Fruit fly (Drosophila melanogaster) whole organism, wandering third instar larva: ENCODE results near the gene CG9240.

ENCODE experiments used
- Abd-B ChIP-seq: fragments of >200 bp; optimal IDR thresholded peaks from 2 replicates; lab custom pipeline; 2017; ENCODE audit warnings: missing biosample characterization, missing genetic modification characterization
- CG32264 ChIP-seq: fragments of 200-800 bp; sonication (Bioruptor generic); optimal IDR thresholded peaks from 2 replicates; lab custom pipeline; 2016; ENCODE audit warnings: missing biosample characterization, missing genetic modification characterization
- CG9705 ChIP-seq: fragments of 200-800 bp; sonication (Bioruptor generic); optimal IDR thresholded peaks from 2 replicates; lab custom pipeline; 2018; ENCODE audit warnings: missing biosample characterization, mild to moderate bottlenecking, missing genetic modification characterization
- CrebA ChIP-seq: fragments of 200-800 bp; sonication (Bioruptor generic); optimal IDR thresholded peaks from 2 replicates; lab custom pipeline; 2016; ENCODE audit warnings: missing biosample characterization, mild to moderate bottlenecking, missing genetic modification characterization, borderline replicate concordance
- Dfd ChIP-seq: fragments of >200 bp; optimal IDR thresholded peaks from 2 replicates; lab custom pipeline; 2017; ENCODE audit warnings: missing biosample characterization, missing genetic modification characterization
- Dif ChIP-seq: fragments of 200-275, 200-300 bp; sonication (Bioruptor generic); optimal IDR thresholded peaks from 2 replicates; lab custom pipeline; 2018; ENCODE audit warnings: missing biosample characterization, missing genetic modification characterization; ENCODE audit not compliant: partially characterized antibody
- GATAd ChIP-seq: sonication (Bioruptor generic); optimal IDR thresholded peaks from 2 replicates; lab custom pipeline; 2016; ENCODE audit warnings: missing biosample characterization, missing genetic modification characterization
- HLH106 ChIP-seq: fragments of 200-800 bp; optimal IDR thresholded peaks from 3 replicates; lab custom pipeline; 2019; ENCODE audit warnings: missing biosample characterization, mild to moderate bottlenecking, missing genetic modification characterization, moderate library complexity
- Hnf4 ChIP-seq: fragments of 200-800 bp; sonication (Bioruptor generic); optimal IDR thresholded peaks from 2 replicates; lab custom pipeline; 2016; ENCODE audit warnings: missing biosample characterization, mild to moderate bottlenecking, missing genetic modification characterization
- Hr78 ChIP-seq: fragments of >200 bp; optimal IDR thresholded peaks from 2 replicates; lab custom pipeline; 2017; ENCODE audit warnings: missing biosample characterization, missing genetic modification characterization
- Hr83 ChIP-seq: fragments of 200-300 bp; sonication (Bioruptor generic); optimal IDR thresholded peaks from 2 replicates; lab custom pipeline; 2016; ENCODE audit warnings: missing biosample characterization, mild to moderate bottlenecking, missing genetic modification characterization, moderate library complexity; ENCODE audit not compliant: poor library complexity, severe bottlenecking
- Jra ChIP-seq: sonication (Bioruptor generic); optimal IDR thresholded peaks from 2 replicates; lab custom pipeline; 2016; ENCODE audit warnings: missing biosample characterization, missing genetic modification characterization
- Mio ChIP-seq: sonication (Bioruptor generic); optimal IDR thresholded peaks from 2 replicates; lab custom pipeline; 2016; ENCODE audit warnings: missing biosample characterization, missing genetic modification characterization
- Myc ChIP-seq: fragments of >200 bp; optimal IDR thresholded peaks from 2 replicates; lab custom pipeline; 2017
- N ChIP-seq: fragments of >200 bp; optimal IDR thresholded peaks from 2 replicates; lab custom pipeline; 2018; ENCODE audit warnings: missing biosample characterization, missing external identifiers, missing genetic modification characterization
- OdsH ChIP-seq: fragments of 200-800 bp; sonication (Bioruptor generic); optimal IDR thresholded peaks from 2 replicates; lab custom pipeline; 2016; ENCODE audit warnings: missing biosample characterization, mild to moderate bottlenecking, missing genetic modification characterization
- Rel ChIP-seq, 2 experiments: fragments of 200-800 bp; sonication (Bioruptor generic) in 1 of 2; optimal IDR thresholded peaks; 2 replicates in 1 of 2; 3 replicates in 1 of 2; lab custom pipeline; 2016 to 2019; ENCODE audit warnings: mild to moderate bottlenecking in 2 of 2, missing biosample characterization in 2 of 2, missing genetic modification characterization in 2 of 2, moderate library complexity in 1 of 2
- Sp1 ChIP-seq: fragments of 200-800 bp; sonication (Bioruptor generic); optimal IDR thresholded peaks from 3 replicates; lab custom pipeline; 2019; ENCODE audit warnings: missing biosample characterization, mild to moderate bottlenecking, missing genetic modification characterization, moderate library complexity
- Vsx2 ChIP-seq: fragments of 200-300, 225-300 bp; sonication (Bioruptor generic); optimal IDR thresholded peaks from 2 replicates; lab custom pipeline; 2018; ENCODE audit warnings: missing biosample characterization, missing genetic modification characterization; ENCODE audit not compliant: partially characterized antibody
- br ChIP-seq: fragments of 200-800 bp; sonication (Bioruptor generic); optimal IDR thresholded peaks from 2 replicates; lab custom pipeline; 2016; ENCODE audit warnings: missing biosample characterization, missing genetic modification characterization
- brk ChIP-seq: fragments of 200-800 bp; sonication (Bioruptor generic); optimal IDR thresholded peaks from 2 replicates; lab custom pipeline; 2016; ENCODE audit warnings: missing biosample characterization, mild to moderate bottlenecking, missing genetic modification characterization
- dl ChIP-seq, 2 experiments: fragments of 175-275, 200-275 bp in 1 of 2; fragments of 200-275 bp in 1 of 2; sonication (Bioruptor generic); optimal IDR thresholded peaks; lab custom pipeline; 2018; ENCODE audit warnings: mild to moderate bottlenecking in 2 of 2, missing biosample characterization in 2 of 2, missing genetic modification characterization in 2 of 2, moderate library complexity in 2 of 2; ENCODE audit not compliant: partially characterized antibody in 2 of 2, insufficient read depth in 1 of 2
- dmrt93B ChIP-seq: fragments of 200-800 bp; sonication (Bioruptor generic); optimal IDR thresholded peaks from 2 replicates; lab custom pipeline; 2018; ENCODE audit warnings: missing biosample characterization, mild to moderate bottlenecking, missing genetic modification characterization
- dsf ChIP-seq: sonication (Bioruptor generic); optimal IDR thresholded peaks from 2 replicates; lab custom pipeline; 2016; ENCODE audit warnings: missing biosample characterization, missing genetic modification characterization, borderline replicate concordance
- ey ChIP-seq: fragments of 200-800 bp; sonication (Bioruptor generic); optimal IDR thresholded peaks from 2 replicates; lab custom pipeline; 2016; ENCODE audit warnings: missing biosample characterization, missing genetic modification characterization
- foxo ChIP-seq, 2 experiments: fragments of 200-800 bp; sonication (Bioruptor generic); optimal IDR thresholded peaks; 2 replicates in 1 of 2; 3 replicates in 1 of 2; lab custom pipeline; 2016 to 2017; ENCODE audit warnings: missing biosample characterization in 2 of 2, missing genetic modification characterization in 2 of 2
- fru ChIP-seq: fragments of 200-800 bp; sonication (Bioruptor generic); optimal IDR thresholded peaks from 3 replicates; lab custom pipeline; 2016; ENCODE audit warnings: missing biosample characterization, mild to moderate bottlenecking, missing genetic modification characterization
- h ChIP-seq: fragments of 200-800 bp; sonication (Bioruptor generic); optimal IDR thresholded peaks from 3 replicates; lab custom pipeline; 2016; ENCODE audit warnings: missing biosample characterization, mild to moderate bottlenecking, missing genetic modification characterization
- jim ChIP-seq: fragments of 175-275, 200-325 bp; sonication (Bioruptor generic); optimal IDR thresholded peaks from 2 replicates; lab custom pipeline; 2016; ENCODE audit warnings: missing biosample characterization, mild to moderate bottlenecking, missing genetic modification characterization
- lola ChIP-seq: fragments of >200 bp; optimal IDR thresholded peaks from 2 replicates; lab custom pipeline; 2017; ENCODE audit warnings: missing biosample characterization, missing genetic modification characterization
- pan ChIP-seq: fragments of >200 bp; optimal IDR thresholded peaks from 2 replicates; lab custom pipeline; 2017
- psq ChIP-seq: fragments of 200-800 bp; sonication (Bioruptor generic); optimal IDR thresholded peaks from 3 replicates; lab custom pipeline; 2017; ENCODE audit warnings: missing biosample characterization, mild to moderate bottlenecking, missing genetic modification characterization, moderate library complexity
- rgr ChIP-seq: fragments of 200-800 bp; sonication (Bioruptor generic); optimal IDR thresholded peaks from 3 replicates; lab custom pipeline; 2016; ENCODE audit warnings: missing biosample characterization, mild to moderate bottlenecking, missing genetic modification characterization
- sage ChIP-seq: fragments of 200-800 bp; sonication (Bioruptor generic); optimal IDR thresholded peaks from 2 replicates; lab custom pipeline; 2016; ENCODE audit warnings: missing biosample characterization, mild to moderate bottlenecking, missing genetic modification characterization
- sv ChIP-seq: fragments of 200-800 bp; sonication (Bioruptor generic); optimal IDR thresholded peaks from 3 replicates; lab custom pipeline; 2016; ENCODE audit warnings: missing biosample characterization, missing genetic modification characterization
- tai ChIP-seq: sonication (Bioruptor generic); optimal IDR thresholded peaks from 2 replicates; lab custom pipeline; 2016; ENCODE audit warnings: missing biosample characterization, missing genetic modification characterization
- usp ChIP-seq: fragments of >200 bp; optimal IDR thresholded peaks from 2 replicates; lab custom pipeline; 2017; ENCODE audit warnings: missing biosample characterization, missing genetic modification characterization
- woc ChIP-seq: sonication (Bioruptor generic); optimal IDR thresholded peaks from 2 replicates; lab custom pipeline; 2016; ENCODE audit warnings: missing biosample characterization, mild to moderate bottlenecking, missing genetic modification characterization

The CG9240 gene

dm6 chrX:15671026-15671563 lies 30.0 kb downstream of the CG9240 start, which contains the start of gene CG15646:
Gene CG15646 (minus strand): TSS chrX:15671029.
- TF ChIP-seq dsf (GFP tag; lab: Kevin White, UChicago) (no peak), Jra (GFP tag; lab: Kevin White, UChicago) (no peak), lola (no peak), HLH106 (peak; percentile 91), h (peak; percentile 75), Hnf4 (GFP tag; lab: Kevin White, UChicago) (peak; percentile 34), ey (GFP tag; lab: Kevin White, UChicago) (peak; percentile 28), Sp1 (GFP tag; lab: Kevin White, UChicago) (peak; percentile 88), Dfd (GFP tag; lab: Kevin White, UChicago) (no peak), tai (GFP tag; lab: Kevin White, UChicago) (peak; percentile 41), N (GFP tag; lab: Kevin White, UChicago) (no peak), woc (GFP tag; lab: Kevin White, UChicago) (peak; percentile 30), fru (GFP tag; lab: Kevin White, UChicago) (peak; percentile 77), jim (GFP tag; lab: Kevin White, UChicago) (no peak), psq (GFP tag; lab: Kevin White, UChicago) (peak; percentile 66), Abd-B (GFP tag; lab: Kevin White, UChicago) (no peak), brk (GFP tag; lab: Kevin White, UChicago) (peak; percentile 45), usp (GFP tag; lab: Kevin White, UChicago) (no peak), Rel (GFP tag; optimal IDR thresholded peaks at IDR 0.05; lab: Kevin White, UChicago) (peak; percentile 2), Rel (tag; optimal IDR thresholded peaks at IDR 0.05; lab: Kevin White, UChicago) (no peak), CrebA (no peak), dl (GFP tag; optimal IDR thresholded peaks at IDR 0.05; lab: Kevin White, UChicago; ENCODE audit: insufficient read depth in 1 of 2, partially characterized antibody in 2 of 2) (no peak), br (peak; percentile 9), pan (no peak), Hr78 (GFP tag; lab: Kevin White, UChicago) (no peak), OdsH (GFP tag; lab: Kevin White, UChicago) (peak; percentile 79), sv (GFP tag; lab: Kevin White, UChicago) (peak; percentile 28), Dif (no peak), sage (GFP tag; lab: Kevin White, UChicago) (peak; percentile 1), dmrt93B (peak; percentile 64), foxo (GFP tag; optimal IDR thresholded peaks at IDR 0.05; lab: Kevin White, UChicago) (peak in 1 of 2 experiments; percentile 87), Hr83 (no peak), CG32264 (GFP tag; lab: Kevin White, UChicago) (no peak), Mio (GFP tag; lab: Kevin White, UChicago) (no peak), GATAd (GFP tag; lab: Kevin White, UChicago) (no peak), Vsx2 (GFP tag; lab: Kevin White, UChicago) (no peak), rgr (GFP tag; lab: Kevin White, UChicago) (peak; percentile 78), CG9705 (GFP tag; lab: Kevin White, UChicago) (peak; percentile 58), Myc (lab: Kevin White, UChicago) (no peak)

dm6 chrX:15662285-15662684 lies 38.8 kb downstream of the CG9240 start, which contains the start of gene CG8119:
Gene CG8119 (plus strand): TSS chrX:15662585.
- TF ChIP-seq Jra (GFP tag; lab: Kevin White, UChicago) = no peak
- TF ChIP-seq psq (GFP tag; lab: Kevin White, UChicago) = no peak
- TF ChIP-seq jim (GFP tag; lab: Kevin White, UChicago) = no peak
- no peak for TF ChIP-seq usp (GFP tag; lab: Kevin White, UChicago)
- TF ChIP-seq foxo (GFP tag; optimal IDR thresholded peaks at IDR 0.05; lab: Kevin White, UChicago) = no peak
- TF ChIP-seq, all 38 proteins: peak for 0
